Fruit fly (Drosophila melanogaster): Measurements from ENCODE around the gene CG31948.

Gene CG31948

DNA sequence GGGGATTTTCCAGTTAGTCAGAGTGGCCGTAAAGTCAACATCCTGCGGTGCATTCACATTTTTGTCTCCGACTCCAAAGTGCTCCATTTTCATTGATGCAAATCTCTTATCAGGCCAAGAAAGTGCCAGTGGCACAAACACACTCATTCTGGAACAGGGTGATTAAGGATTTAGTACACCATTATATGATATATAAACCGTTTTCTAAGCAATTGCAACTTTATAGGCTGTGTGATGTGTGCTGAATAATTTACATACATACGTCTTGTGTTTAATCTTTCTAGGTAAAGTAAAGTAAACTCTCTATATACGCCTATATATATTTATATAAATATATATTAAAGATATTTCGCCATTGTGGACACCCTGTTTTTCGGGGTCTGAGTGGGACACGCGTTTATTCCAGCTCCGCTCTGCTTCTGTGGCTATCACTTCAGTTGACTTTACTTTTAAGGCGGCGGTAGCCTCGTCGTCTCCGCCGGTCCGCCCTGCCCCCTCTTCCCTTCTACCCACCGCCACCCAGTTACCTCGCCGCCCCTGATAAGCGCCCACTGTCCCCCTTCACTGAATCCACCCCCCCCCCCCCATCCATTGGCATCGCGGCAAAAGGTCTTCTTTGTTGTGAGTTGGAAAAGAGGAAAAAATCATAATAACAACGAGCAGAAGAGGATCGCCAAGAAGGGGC, 16.4 kb upstream of the CG31948 start (continued):
- TF ChIP-seq Lpt (GFP tag; optimal IDR thresholded peaks at IDR 0.05): no peak
- TF ChIP-seq dsx (GFP tag; optimal IDR thresholded peaks at IDR 0.05; ENCODE audit: poor library complexity, severe bottlenecking): peak; percentile 30
- peak; percentile 80 for TF ChIP-seq CG8119 (GFP tag; IDR thresholded peaks at IDR 0.05)
- TF ChIP-seq lz (GFP tag; optimal IDR thresholded peaks at IDR 0.05): no peak
- no peak for TF ChIP-seq Eip93F (GFP tag; optimal IDR thresholded peaks at IDR 0.05)
- peak; percentile 72 for TF ChIP-seq CG15336 (GFP tag; IDR thresholded peaks at IDR 0.05)
- peak; percentile 76 for TF ChIP-seq CG10631 (GFP tag; optimal IDR thresholded peaks at IDR 0.05)
- TF ChIP-seq Eip78C (GFP tag): peak; percentile 75
- TF ChIP-seq pdm3 (GFP tag; optimal IDR thresholded peaks at IDR 0.05): peak; percentile 48
- TF ChIP-seq Hr39 (GFP tag; optimal IDR thresholded peaks at IDR 0.05): no peak
- no peak for TF ChIP-seq Hr38 (GFP tag; optimal IDR thresholded peaks at IDR 0.05)
- peak; percentile 32 for TF ChIP-seq Sox102F (GFP tag; optimal IDR thresholded peaks at IDR 0.05)
- TF ChIP-seq cyc (GFP tag; optimal IDR thresholded peaks at IDR 0.05): no peak
- peak; percentile 20 for TF ChIP-seq CG7368 (GFP tag; optimal IDR thresholded peaks at IDR 0.05)
- TF ChIP-seq Sox15 (GFP tag; optimal IDR thresholded peaks at IDR 0.05): no peak
- TF ChIP-seq Met (GFP tag; optimal IDR thresholded peaks at IDR 0.05): no peak
- peak; percentile 43 for TF ChIP-seq CG6808 (GFP tag; optimal IDR thresholded peaks at IDR 0.05)
- TF ChIP-seq CG11294 (GFP tag; IDR thresholded peaks at IDR 0.05): peak; percentile 50
- TF ChIP-seq fd59A (GFP tag; optimal IDR thresholded peaks at IDR 0.05): peak; percentile 44
- peak; percentile 29 for TF ChIP-seq CG6792 (GFP tag; optimal IDR thresholded peaks at IDR 0.05)
- peak; percentile 31 for TF ChIP-seq Sox14 (GFP tag; optimal IDR thresholded peaks at IDR 0.05)
- peak; percentile 57 for TF ChIP-seq net (GFP tag; optimal IDR thresholded peaks at IDR 0.05)
- no peak for TF ChIP-seq CG4318 (GFP tag; optimal IDR thresholded peaks at IDR 0.05)
- peak; percentile 37 for TF ChIP-seq CG16779 (tag; optimal IDR thresholded peaks at IDR 0.05)

dm6 chr2L:2430251-2430650, 13.7 kb upstream of the CG31948 start:
- no peak for TF ChIP-seq CG6792 (GFP tag; optimal IDR thresholded peaks at IDR 0.05)
- no peak for TF ChIP-seq Hr39 (GFP tag; optimal IDR thresholded peaks at IDR 0.05)
- TF ChIP-seq CG11294 (GFP tag; IDR thresholded peaks at IDR 0.05): no peak
- TF ChIP-seq Ets21C (GFP tag; optimal IDR thresholded peaks at IDR 0.05): no peak
- TF ChIP-seq CG16779 (tag; optimal IDR thresholded peaks at IDR 0.05): no peak
- TF ChIP-seq Sox15 (GFP tag; optimal IDR thresholded peaks at IDR 0.05): no peak
- no peak for TF ChIP-seq CG10669 (GFP tag; optimal IDR thresholded peaks at IDR 0.05)
- TF ChIP-seq CG6808 (GFP tag; optimal IDR thresholded peaks at IDR 0.05): no peak
- no peak for TF ChIP-seq Sox14 (GFP tag; optimal IDR thresholded peaks at IDR 0.05)
- no peak for TF ChIP-seq vri (GFP tag; optimal IDR thresholded peaks at IDR 0.05)

- TF ChIP-seq ss (GFP tag; optimal IDR thresholded peaks at IDR 0.05) (no peak), vri (GFP tag; optimal IDR thresholded peaks at IDR 0.05) (no peak), topi (GFP tag; optimal IDR thresholded peaks at IDR 0.05) (no peak), CG6276 (GFP tag; optimal IDR thresholded peaks at IDR 0.05) (no peak), CG11294 (GFP tag; IDR thresholded peaks at IDR 0.05) (no peak), Ets96B (tag; optimal IDR thresholded peaks at IDR 0.05) (no peak), pdm3 (GFP tag; optimal IDR thresholded peaks at IDR 0.05) (no peak), CG31627 (GFP tag; optimal IDR thresholded peaks at IDR 0.05) (no peak), Eip78C (GFP tag) (no peak), CG10631 (GFP tag; optimal IDR thresholded peaks at IDR 0.05) (no peak), CG4318 (GFP tag; optimal IDR thresholded peaks at IDR 0.05) (no peak), CG32006 (GFP tag; optimal IDR thresholded peaks at IDR 0.05) (no peak), Gug (GFP tag; IDR thresholded peaks at IDR 0.05) (no peak), lz (GFP tag; optimal IDR thresholded peaks at IDR 0.05) (no peak), Sox15 (GFP tag; optimal IDR thresholded peaks at IDR 0.05) (no peak)
These were observed 13.1 kb upstream of the CG31948 start for dm6 chr2L:2429588-2429987.

DNA sequence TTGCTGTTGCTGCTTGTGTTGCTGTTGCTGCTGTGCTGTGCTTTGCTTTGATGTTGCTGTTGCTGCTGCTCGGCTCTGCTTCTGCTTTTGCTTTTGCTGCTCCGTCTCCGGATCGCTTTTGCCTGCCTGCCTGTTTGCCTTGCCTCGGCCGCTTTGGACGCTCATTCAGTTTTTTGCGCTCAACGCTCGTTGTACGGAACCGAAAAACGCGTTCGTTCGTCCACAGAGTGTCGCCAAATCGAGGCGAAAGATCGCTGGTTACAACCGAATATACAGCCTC, 11.6 kb upstream of the CG31948 start, which contains the start of gene dpp:
TSS of gene dpp (plus strand) at position 164 of the 280 bp plus-strand sequence.
- peak; percentile 32 for TF ChIP-seq svp (GFP tag)
- no peak for TF ChIP-seq CG31627 (GFP tag; optimal IDR thresholded peaks at IDR 0.05)
- TF ChIP-seq cyc (GFP tag; optimal IDR thresholded peaks at IDR 0.05): no peak
- no peak for TF ChIP-seq CG11902 (GFP tag; optimal IDR thresholded peaks at IDR 0.05)
- no peak for TF ChIP-seq CG9139 (GFP tag; optimal IDR thresholded peaks at IDR 0.05)
- no peak for TF ChIP-seq topi (GFP tag; optimal IDR thresholded peaks at IDR 0.05)
- TF ChIP-seq Eip93F (GFP tag; optimal IDR thresholded peaks at IDR 0.05): no peak
- TF ChIP-seq CG34406 (GFP tag; optimal IDR thresholded peaks at IDR 0.05): no peak
- 0 out of 3 replicates have a peak, but pooled peaks have one; percentile 25 for TF ChIP-seq CG6163 (GFP tag; IDR thresholded peaks at IDR 0.05)
- peak; percentile 36 for TF ChIP-seq CG3919 (GFP tag; optimal IDR thresholded peaks at IDR 0.05)

Data from whole organism, prepupa.